Worm (Caenorhabditis elegans) whole organism, mixed stage, embryonic: ENCODE data around the gene ttll-5.

Experiments used
- ceh-43 ChIP-seq: fragments of 200-800 bp; sonication (Bioruptor generic); optimal IDR thresholded peaks from 2 replicates; lab custom pipeline; 2018; ENCODE audit warnings: mild to moderate bottlenecking, missing genetic modification characterization, moderate library complexity, missing compliant biosample characterization
- elt-1 ChIP-seq: sonication (generic microtip); optimal IDR thresholded peaks from 2 replicates; lab custom pipeline; 2017; ENCODE audit warnings: missing genetic modification characterization, mild to moderate bottlenecking, missing compliant biosample characterization, antibody characterized with exemption, moderate library complexity, borderline replicate concordance; ENCODE audit not compliant: insufficient read depth
- lin-13 ChIP-seq: fragments of 150-350 bp; optimal IDR thresholded peaks from 2 replicates; lab custom pipeline; 2014; ENCODE audit warnings: missing biosample characterization, missing genetic modification characterization
- lsy-2 ChIP-seq: fragments of 150-350 bp; optimal IDR thresholded peaks from 2 replicates; lab custom pipeline; 2014; ENCODE audit warnings: missing biosample characterization, missing genetic modification characterization
- nhr-12 ChIP-seq: fragments of 150-350 bp; optimal IDR thresholded peaks from 2 replicates; lab custom pipeline; 2014; ENCODE audit warnings: missing biosample characterization, missing genetic modification characterization
- nhr-2 ChIP-seq: fragments of 150-350 bp; optimal IDR thresholded peaks from 2 replicates; lab custom pipeline; 2014; ENCODE audit warnings: missing biosample characterization, missing genetic modification characterization
- nhr-28 ChIP-seq: fragments of 150-350 bp; optimal IDR thresholded peaks from 2 replicates; lab custom pipeline; 2014; ENCODE audit warnings: missing biosample characterization, missing genetic modification characterization
- nhr-76 ChIP-seq: sonication (generic microtip); optimal IDR thresholded peaks from 2 replicates; lab custom pipeline; 2017; ENCODE audit warnings: missing biosample characterization, missing genetic modification characterization
- tbx-8 ChIP-seq: fragments of 200-800 bp; sonication (Bioruptor generic); optimal IDR thresholded peaks from 2 replicates; lab custom pipeline; 2018; ENCODE audit warnings: mild to moderate bottlenecking, missing genetic modification characterization, moderate library complexity, missing compliant biosample characterization
- unc-39 ChIP-seq: fragments of 150-350 bp; optimal IDR thresholded peaks from 2 replicates; lab custom pipeline; 2014; ENCODE audit warnings: missing biosample characterization, missing genetic modification characterization
- unc-62 ChIP-seq: fragments of 150-350 bp; optimal IDR thresholded peaks from 2 replicates; lab custom pipeline; 2014; ENCODE audit warnings: missing biosample characterization, missing genetic modification reagents, missing genetic modification characterization
- ztf-11 ChIP-seq: fragments of 150-350 bp; optimal IDR thresholded peaks from 2 replicates; lab custom pipeline; 2014; ENCODE audit warnings: missing biosample characterization, missing genetic modification characterization

ce11 chrV:11492456-11492855 is 16.4 kb upstream of the ttll-5 start, which contains the start of gene T11F9.21:
- TF ChIP-seq nhr-76 (tag; lab: Kevin White, UChicago) (no peak), tbx-8 (GFP tag; lab: Kevin White, UChicago) (no peak), lin-13 (no peak), nhr-2 (no peak), ceh-43 (GFP tag; lab: Kevin White, UChicago) (no peak), unc-39 (no peak), ztf-11 (no peak), lsy-2 (tag; lab: Kevin White, UChicago) (no peak), elt-1 (no peak), nhr-12 (no peak), unc-62 (GFP tag; lab: Kevin White, UChicago) (no peak), nhr-28 (tag; lab: Kevin White, UChicago) (no peak)
